Worm (Caenorhabditis elegans) whole organism, L2 larva: Measurements from ENCODE around the gene fbxl-5.

Source experiments
- C34F6.9 ChIP-seq: fragments of 150-350 bp; optimal IDR thresholded peaks from 2 replicates; lab custom pipeline; 2014; ENCODE audit warnings: missing biosample characterization, missing genetic modification characterization
- F13H6.1 ChIP-seq: sonication (generic microtip); optimal IDR thresholded peaks from 2 replicates; lab custom pipeline; 2016; ENCODE audit warnings: missing genetic modification characterization, missing compliant biosample characterization
- R02D3.7 ChIP-seq: fragments of 150-350 bp; optimal IDR thresholded peaks from 2 replicates; lab custom pipeline; 2014; ENCODE audit warnings: missing biosample characterization, missing genetic modification characterization
- Y55F3AM.14 ChIP-seq: fragments of 200-800 bp; sonication (Bioruptor generic); optimal IDR thresholded peaks from 2 replicates; lab custom pipeline; 2018; ENCODE audit warnings: mild to moderate bottlenecking, missing genetic modification characterization, missing compliant biosample characterization
- ZK546.5 ChIP-seq: sonication (generic microtip); optimal IDR thresholded peaks from 2 replicates; lab custom pipeline; 2017; ENCODE audit warnings: missing biosample characterization, missing genetic modification characterization
- alr-1 ChIP-seq: fragments of 150-350 bp; optimal IDR thresholded peaks from 2 replicates; lab custom pipeline; 2014; ENCODE audit warnings: missing biosample characterization, missing genetic modification characterization
- aly-2 ChIP-seq: fragments of 150-350 bp; optimal IDR thresholded peaks from 2 replicates; lab custom pipeline; 2014; ENCODE audit warnings: missing biosample characterization, missing genetic modification characterization
- ama-1 ChIP-seq: fragments of 150-350 bp; optimal IDR thresholded peaks from 2 replicates; lab custom pipeline; 2018; ENCODE audit warnings: inconsistent platforms
- blmp-1 ChIP-seq: sonication (generic microtip); optimal IDR thresholded peaks from 2 replicates; lab custom pipeline; 2017; ENCODE audit warnings: missing genetic modification characterization, mild to moderate bottlenecking, missing compliant biosample characterization, antibody characterized with exemption, moderate library complexity; ENCODE audit not compliant: insufficient read depth
- ceh-16 ChIP-seq: fragments of 150-350 bp; optimal IDR thresholded peaks from 2 replicates; lab custom pipeline; 2014; ENCODE audit warnings: missing biosample characterization, missing genetic modification characterization
- ceh-82 ChIP-seq: fragments of 150-350 bp; optimal IDR thresholded peaks from 2 replicates; lab custom pipeline; 2014; ENCODE audit warnings: missing biosample characterization, missing genetic modification characterization
- crh-2 ChIP-seq: sonication (generic microtip); optimal IDR thresholded peaks from 2 replicates; lab custom pipeline; 2017; ENCODE audit warnings: missing biosample characterization, missing genetic modification characterization
- dmd-4 ChIP-seq: sonication (generic microtip); optimal IDR thresholded peaks from 2 replicates; lab custom pipeline; 2017; ENCODE audit warnings: missing biosample characterization, missing genetic modification characterization
- elt-1 ChIP-seq: fragments of 150-350 bp; optimal IDR thresholded peaks from 2 replicates; lab custom pipeline; 2014; ENCODE audit warnings: missing biosample characterization, missing genetic modification characterization
- elt-3 ChIP-seq: sonication (generic microtip); optimal IDR thresholded peaks from 2 replicates; lab custom pipeline; 2017; ENCODE audit warnings: missing biosample characterization, missing genetic modification characterization
- fos-1 ChIP-seq: fragments of 150-350 bp; optimal IDR thresholded peaks from 2 replicates; lab custom pipeline; 2014; ENCODE audit warnings: missing biosample characterization, missing genetic modification characterization
- gmeb-1 ChIP-seq: fragments of 150-350 bp; optimal IDR thresholded peaks from 2 replicates; lab custom pipeline; 2014; ENCODE audit warnings: missing biosample characterization, missing genetic modification characterization
- lin-11 ChIP-seq: fragments of 150-350 bp; sonication (generic microtip); optimal IDR thresholded peaks from 2 replicates; lab custom pipeline; 2014; ENCODE audit warnings: missing biosample characterization, missing genetic modification characterization, inconsistent platforms, mixed read lengths
- lin-13 ChIP-seq: fragments of 150-350 bp; optimal IDR thresholded peaks from 2 replicates; lab custom pipeline; 2014; ENCODE audit warnings: missing biosample characterization, missing genetic modification reagents, missing genetic modification characterization
- lsy-2 ChIP-seq, 2 experiments: fragments of 150-350 bp in 1 of 2; sonication (generic microtip) in 1 of 2; optimal IDR thresholded peaks; 2 replicates each; lab custom pipeline; 2014 to 2017; ENCODE audit warnings: missing biosample characterization in 2 of 2, missing genetic modification characterization in 2 of 2
- mab-5 ChIP-seq: fragments of 150-350 bp; optimal IDR thresholded peaks from 2 replicates; lab custom pipeline; 2014; ENCODE audit warnings: missing biosample characterization, missing genetic modification characterization
- mbf-1 ChIP-seq: sonication (generic microtip); optimal IDR thresholded peaks from 2 replicates; lab custom pipeline; 2017; ENCODE audit warnings: missing biosample characterization, missing genetic modification characterization
- mdl-1 ChIP-seq, 2 experiments: fragments of 150-350 bp in 1 of 2; sonication (generic microtip) in 1 of 2; optimal IDR thresholded peaks; 2 replicates each; lab custom pipeline; 2017; ENCODE audit warnings: missing biosample characterization in 2 of 2, missing genetic modification characterization in 2 of 2
- nhr-10 ChIP-seq: sonication (generic microtip); optimal IDR thresholded peaks from 2 replicates; lab custom pipeline; 2017; ENCODE audit warnings: missing biosample characterization, missing genetic modification characterization
- nhr-11 ChIP-seq: fragments of 150-350 bp; optimal IDR thresholded peaks from 2 replicates; lab custom pipeline; 2014; ENCODE audit warnings: missing biosample characterization, missing genetic modification characterization
- nhr-12 ChIP-seq: fragments of 150-350 bp; optimal IDR thresholded peaks from 2 replicates; lab custom pipeline; 2014; ENCODE audit warnings: missing biosample characterization, missing genetic modification characterization
- nhr-129 ChIP-seq: fragments of 150-350 bp; optimal IDR thresholded peaks from 2 replicates; lab custom pipeline; 2014; ENCODE audit warnings: missing biosample characterization, missing genetic modification characterization
- nhr-21 ChIP-seq: fragments of 150-350 bp; optimal IDR thresholded peaks from 2 replicates; lab custom pipeline; 2014; ENCODE audit warnings: missing biosample characterization, missing genetic modification characterization
- nhr-23 ChIP-seq: fragments of 150-350 bp; optimal IDR thresholded peaks from 2 replicates; lab custom pipeline; 2014; ENCODE audit warnings: missing biosample characterization, missing genetic modification reagents, missing genetic modification characterization
- nhr-237 ChIP-seq: fragments of 150-350 bp; optimal IDR thresholded peaks from 2 replicates; lab custom pipeline; 2014; ENCODE audit warnings: missing biosample characterization, missing genetic modification characterization
- nhr-25 ChIP-seq: fragments of 150-350 bp; sonication (generic microtip); optimal IDR thresholded peaks from 3 replicates; lab custom pipeline; 2014; ENCODE audit warnings: missing biosample characterization, missing genetic modification characterization
- nhr-6 ChIP-seq: fragments of 150-350 bp; optimal IDR thresholded peaks from 2 replicates; lab custom pipeline; 2014; ENCODE audit warnings: missing biosample characterization, missing genetic modification characterization
- nhr-77 ChIP-seq: fragments of 150-350 bp; optimal IDR thresholded peaks from 2 replicates; lab custom pipeline; 2014; ENCODE audit warnings: missing biosample characterization, missing genetic modification characterization
- peb-1 ChIP-seq: fragments of 150-350 bp; optimal IDR thresholded peaks from 2 replicates; lab custom pipeline; 2014; ENCODE audit warnings: missing biosample characterization, missing genetic modification characterization
- sem-4 ChIP-seq: fragments of 150-350 bp; optimal IDR thresholded peaks from 2 replicates; lab custom pipeline; 2014; ENCODE audit warnings: missing biosample characterization, missing genetic modification reagents, missing genetic modification characterization
- skn-1 ChIP-seq: sonication (generic microtip); optimal IDR thresholded peaks from 2 replicates; lab custom pipeline; 2017; ENCODE audit warnings: missing biosample characterization, missing genetic modification characterization
- sma-3 ChIP-seq: sonication (generic microtip); optimal IDR thresholded peaks from 2 replicates; lab custom pipeline; 2016; ENCODE audit warnings: missing genetic modification reagents, missing genetic modification characterization, missing compliant biosample characterization
- sma-9 ChIP-seq, 2 experiments: fragments of 150-350 bp in 1 of 2; sonication (generic microtip) in 1 of 2; optimal IDR thresholded peaks; 2 replicates each; lab custom pipeline; 2014 to 2016; ENCODE audit warnings: missing genetic modification characterization in 2 of 2, mild to moderate bottlenecking in 1 of 2, missing biosample characterization in 1 of 2, missing compliant biosample characterization in 1 of 2, missing genetic modification reagents in 1 of 2, moderate library complexity in 1 of 2
- snpc-4 ChIP-seq: fragments of 150-350 bp; optimal IDR thresholded peaks from 2 replicates; lab custom pipeline; 2014; ENCODE audit warnings: missing biosample characterization, missing genetic modification characterization
- unc-39 ChIP-seq: fragments of 150-350 bp; optimal IDR thresholded peaks from 2 replicates; lab custom pipeline; 2014; ENCODE audit warnings: missing biosample characterization, missing genetic modification characterization
- unc-55 ChIP-seq: fragments of 150-350 bp; sonication (generic microtip); optimal IDR thresholded peaks from 3 replicates; lab custom pipeline; 2014; ENCODE audit warnings: missing biosample characterization, missing genetic modification reagents, missing genetic modification characterization
- unc-62 ChIP-seq: fragments of 150-350 bp; optimal IDR thresholded peaks from 2 replicates; lab custom pipeline; 2014; ENCODE audit warnings: missing biosample characterization, missing genetic modification reagents, missing genetic modification characterization
- zag-1 ChIP-seq: fragments of 150-350 bp; optimal IDR thresholded peaks from 2 replicates; lab custom pipeline; 2014; ENCODE audit warnings: missing biosample characterization, missing genetic modification characterization
- ztf-1 ChIP-seq: fragments of 200-800 bp; sonication (Bioruptor generic); conservative IDR thresholded peaks from 2 replicates; pipeline ENCODE4 v1.3.6; 2022; ENCODE audit warnings: missing genetic modification characterization, missing compliant biosample characterization
- ztf-11 ChIP-seq: sonication (generic microtip); optimal IDR thresholded peaks from 2 replicates; lab custom pipeline; 2017; ENCODE audit warnings: missing biosample characterization, missing genetic modification characterization
- ztf-4 ChIP-seq: fragments of 150-350 bp; optimal IDR thresholded peaks from 2 replicates; lab custom pipeline; 2014; ENCODE audit warnings: missing biosample characterization, missing genetic modification characterization

The fbxl-5 gene

ce11 chrV:7728003-7728678, 14.6 kb upstream of the fbxl-5 start (continued):
- TF ChIP-seq nhr-129 (tag; lab: Kevin White, UChicago) (peak; percentile 91), nhr-77 (no peak), ama-1 (lab: Kevin White, UChicago) (no peak), sem-4 (tag; lab: Kevin White, UChicago) (peak; percentile 50), alr-1 (tag; lab: Kevin White, UChicago) (no peak), nhr-10 (tag; lab: Kevin White, UChicago) (no peak), snpc-4 (tag; lab: Kevin White, UChicago) (no peak), elt-1 (tag; lab: Kevin White, UChicago) (no peak)

- TF ChIP-seq C34F6.9 (no peak), dmd-4 (no peak), mbf-1 (no peak), ZK546.5 (tag; lab: Kevin White, UChicago) (no peak), skn-1 (tag; lab: Kevin White, UChicago) (no peak), nhr-129 (tag; lab: Kevin White, UChicago) (no peak), lin-13 (GFP tag; lab: Kevin White, UChicago) (no peak), zag-1 (tag; lab: Kevin White, UChicago) (no peak), R02D3.7 (tag; lab: Kevin White, UChicago) (no peak), ztf-1 (no peak), ceh-82 (tag; lab: Kevin White, UChicago) (no peak), ama-1 (lab: Kevin White, UChicago) (no peak), fos-1 (tag; lab: Kevin White, UChicago) (no peak), ceh-16 (no peak), nhr-11 (tag; lab: Kevin White, UChicago) (no peak)
Observed at ce11 chrV:7728679-7729027, 14.1 kb upstream of the fbxl-5 start, which contains the start of gene Y97E10C.1. Y97E10C.1 (plus strand) TSS chrV:7728879.

ce11 chrV:7730488-7730887, 12.2 kb upstream of the fbxl-5 start:
- no peak for TF ChIP-seq ceh-16
- TF ChIP-seq unc-62 (GFP tag; lab: Kevin White, UChicago) = no peak
- TF ChIP-seq ztf-11 = no peak
- TF ChIP-seq nhr-12 = no peak
- no peak for TF ChIP-seq nhr-23 (tag; lab: Kevin White, UChicago)
- TF ChIP-seq peb-1 (tag; lab: Kevin White, UChicago) = no peak
- peak; percentile 46 for TF ChIP-seq nhr-25
- TF ChIP-seq dmd-4 = no peak
- no peak for TF ChIP-seq nhr-237 (tag; lab: Kevin White, UChicago)
- TF ChIP-seq nhr-10 (tag; lab: Kevin White, UChicago) = no peak
- TF ChIP-seq C34F6.9 = peak; percentile 15
- TF ChIP-seq mdl-1 (tag; optimal IDR thresholded peaks at IDR 0.05; lab: Kevin White, UChicago) = no peak
- TF ChIP-seq snpc-4 (tag; lab: Kevin White, UChicago) = no peak
- peak; percentile 61 for TF ChIP-seq ama-1 (lab: Kevin White, UChicago)
- TF ChIP-seq sem-4 (tag; lab: Kevin White, UChicago) = peak; percentile 19
- TF ChIP-seq fos-1 (tag; lab: Kevin White, UChicago) = peak; percentile 63
- TF ChIP-seq nhr-129 (tag; lab: Kevin White, UChicago) = peak; percentile 67
- TF ChIP-seq sma-9 (GFP tag; optimal IDR thresholded peaks at IDR 0.05; lab: Kevin White, UChicago) = peak; percentile 42
- no peak for TF ChIP-seq sma-9 (tag; optimal IDR thresholded peaks at IDR 0.05; lab: Kevin White, UChicago)
- TF ChIP-seq F13H6.1 (tag; lab: Kevin White, UChicago) = peak; percentile 68
- TF ChIP-seq R02D3.7 (tag; lab: Kevin White, UChicago) = no peak
- TF ChIP-seq crh-2 (tag; lab: Kevin White, UChicago) = peak; percentile 68
- peak; percentile 44 for TF ChIP-seq lin-13 (GFP tag; lab: Kevin White, UChicago)
- TF ChIP-seq elt-3 (tag; lab: Kevin White, UChicago) = no peak
- no peak for TF ChIP-seq mbf-1
- no peak for TF ChIP-seq zag-1 (tag; lab: Kevin White, UChicago)
- no peak for TF ChIP-seq ceh-82 (tag; lab: Kevin White, UChicago)
- peak; percentile 57 for TF ChIP-seq sma-3 (GFP tag; lab: Kevin White, UChicago)
- TF ChIP-seq unc-39 (tag; lab: Kevin White, UChicago) = no peak
- no peak for TF ChIP-seq aly-2 (tag; lab: Kevin White, UChicago)
- TF ChIP-seq ztf-4 (tag; lab: Kevin White, UChicago) = peak; percentile 63
- peak; percentile 20 for TF ChIP-seq nhr-6
- TF ChIP-seq lsy-2 (tag; optimal IDR thresholded peaks at IDR 0.05; lab: Kevin White, UChicago) = peak in 1 of 2 experiments; percentile 52
- TF ChIP-seq ZK546.5 (tag; lab: Kevin White, UChicago) = no peak
- no peak for TF ChIP-seq alr-1 (tag; lab: Kevin White, UChicago)
- TF ChIP-seq elt-1 (tag; lab: Kevin White, UChicago) = no peak
- TF ChIP-seq blmp-1 (tag; lab: Kevin White, UChicago) = no peak
- TF ChIP-seq lin-11 (tag; lab: Kevin White, UChicago) = no peak
- peak; percentile 42 for TF ChIP-seq gmeb-1 (tag; lab: Kevin White, UChicago)
- no peak for TF ChIP-seq mab-5 (tag; lab: Kevin White, UChicago)
- TF ChIP-seq nhr-77 = no peak
- peak; percentile 49 for TF ChIP-seq nhr-21 (tag; lab: Kevin White, UChicago)
- peak; percentile 57 for TF ChIP-seq Y55F3AM.14 (GFP tag; lab: Kevin White, UChicago)
- TF ChIP-seq nhr-11 (tag; lab: Kevin White, UChicago) = no peak
- TF ChIP-seq unc-55 (GFP tag; lab: Kevin White, UChicago) = peak; percentile 24
